Fruit fly (Drosophila melanogaster): Measurements from ENCODE around the gene Exo84.

Gene Exo84

DNA sequence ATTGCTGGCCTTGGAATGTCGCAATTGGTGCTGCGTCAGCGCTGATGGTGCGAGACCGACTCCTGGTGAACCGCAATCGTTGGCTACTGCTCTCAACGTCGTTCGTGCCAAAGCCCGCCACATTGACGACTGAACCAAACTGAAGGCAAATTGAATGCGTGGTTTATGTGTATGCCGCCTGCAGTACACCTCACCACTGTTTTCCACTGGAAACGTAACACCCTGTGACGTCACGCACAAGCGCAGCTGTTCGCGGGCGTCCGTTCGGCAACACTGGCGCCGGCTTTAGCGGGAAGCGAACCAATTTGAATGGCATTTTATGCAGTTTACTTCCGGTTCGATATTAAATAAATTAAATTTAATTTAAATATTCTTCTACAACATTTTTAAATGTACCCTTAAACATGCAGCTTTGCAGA lies 3.2 kb upstream of the Exo84 start, which contains the start of gene Cmpk (continued):
- TF ChIP-seq hbn (GFP tag; IDR thresholded peaks at IDR 0.05; ENCODE audit: partially characterized antibody) (peak; percentile 27; the same call in 1 of the 2 replicates), CG7556 (GFP tag; optimal IDR thresholded peaks at IDR 0.05) (peak; percentile 2), CG9876 (GFP tag; optimal IDR thresholded peaks at IDR 0.05) (peak; percentile 3), slbo (GFP tag; IDR thresholded peaks at IDR 0.05) (peak; percentile 52), CG4707 (GFP tag; optimal IDR thresholded peaks at IDR 0.05) (peak; percentile 79), CG7839 (tag; optimal IDR thresholded peaks at IDR 0.05) (peak; percentile 55), CG15514 (GFP tag; optimal IDR thresholded peaks at IDR 0.05) (peak; percentile 81), crc (GFP tag; optimal IDR thresholded peaks at IDR 0.05) (peak; percentile 24), nerfin-1 (tag; optimal IDR thresholded peaks at IDR 0.05) (peak; percentile 69), az2 (GFP tag; optimal IDR thresholded peaks at IDR 0.05) (peak; percentile 30), CG3407 (GFP tag; optimal IDR thresholded peaks at IDR 0.05) (peak; percentile 63), Lhr (GFP tag; optimal IDR thresholded peaks at IDR 0.05) (peak; percentile 39), CG10274 (GFP tag; optimal IDR thresholded peaks at IDR 0.05) (peak; percentile 54), org-1 (GFP tag; optimal IDR thresholded peaks at IDR 0.05) (peak; percentile 47), tna (GFP tag; IDR thresholded peaks at IDR 0.05; ENCODE audit: partially characterized antibody) (0 out of 2 replicates have a peak, but pooled peaks have one; percentile 28), HLH3B (GFP tag; IDR thresholded peaks at IDR 0.05) (peak; percentile 45; the same call in 1 of the 2 replicates), CG17568 (GFP tag; optimal IDR thresholded peaks at IDR 0.05) (no peak), CG34376 (GFP tag; optimal IDR thresholded peaks at IDR 0.05) (peak; percentile 89), E2f2 (GFP tag; IDR thresholded peaks at IDR 0.05) (peak; percentile 92), CG15269 (tag; optimal IDR thresholded peaks at IDR 0.05) (peak; percentile 68), NC2β (GFP tag; optimal IDR thresholded peaks at IDR 0.05) (peak; percentile 31), YL-1 (GFP tag; optimal IDR thresholded peaks at IDR 0.05) (peak; percentile 76), CG12769 (tag; optimal IDR thresholded peaks at IDR 0.05) (peak; percentile 80), Rfx (GFP tag; IDR thresholded peaks at IDR 0.05) (peak; percentile 77), slp2 (GFP tag; optimal IDR thresholded peaks at IDR 0.05) (no peak), bigmax (GFP tag; optimal IDR thresholded peaks at IDR 0.05) (peak; percentile 62), CG31224 (GFP tag; IDR thresholded peaks at IDR 0.05) (peak; percentile 26; the same call in 1 of the 2 replicates), CG3726 (GFP tag; IDR thresholded peaks at IDR 0.05) (no peak), Gug (GFP tag; IDR thresholded peaks at IDR 0.05) (0 out of 4 replicates have a peak, but pooled peaks have one; percentile 6), Ada2b (GFP tag; IDR thresholded peaks at IDR 0.05) (no peak), CG14441 (GFP tag; IDR thresholded peaks at IDR 0.05) (no peak), zen (tag; optimal IDR thresholded peaks at IDR 0.05) (peak; percentile 13), ewg (GFP tag; optimal IDR thresholded peaks at IDR 0.05) (peak; percentile 96), mirr (GFP tag; optimal IDR thresholded peaks at IDR 0.05) (peak; percentile 78), CoRest (tag; optimal IDR thresholded peaks at IDR 0.05) (peak; percentile 58), Hsf (GFP tag; optimal IDR thresholded peaks at IDR 0.05) (peak; percentile 54), Stat92E (GFP tag; optimal IDR thresholded peaks at IDR 0.05) (peak in 1 of 3 experiments; percentile 41), bbx (GFP tag; IDR thresholded peaks at IDR 0.05; ENCODE audit: partially characterized antibody) (peak; percentile 68; the same call in 1 of the 2 replicates), esg (GFP tag; conservative IDR thresholded peaks at IDR 0.05) (no peak), CG31441 (GFP tag; IDR thresholded peaks at IDR 0.05) (peak; percentile 68), CG7987 (GFP tag; optimal IDR thresholded peaks at IDR 0.05) (peak; percentile 90), CG7745 (tag; optimal IDR thresholded peaks at IDR 0.05) (no peak), her (GFP tag; optimal IDR thresholded peaks at IDR 0.05) (peak; percentile 42), sr (GFP tag; IDR thresholded peaks at IDR 0.05) (peak; percentile 66; the same call in 2 of the 3 replicates), TFAM (GFP tag; optimal IDR thresholded peaks at IDR 0.05) (peak; percentile 28), CG6765 (GFP tag; optimal IDR thresholded peaks at IDR 0.05) (peak; percentile 80), CG6813 (GFP tag; optimal IDR thresholded peaks at IDR 0.05) (peak; percentile 82), ash1 (GFP tag; optimal IDR thresholded peaks at IDR 0.05) (peak; percentile 43), CG16863 (GFP tag; optimal IDR thresholded peaks at IDR 0.05) (peak; percentile 33)

Measured in whole organism, embryonic.